Worm (Caenorhabditis elegans) whole organism, L4 larva: ENCODE measurements around the gene K08D10.10.
"Not testable (repeated sequence)": the region's sequence is repeated elsewhere in the genome, so short reads cannot be mapped to it uniquely, and the experiment has no call there.

ENCODE experiments used
- D1046.2 ChIP-seq: fragments of 200-800 bp; sonication (Bioruptor generic); IDR thresholded peaks from 2 replicates; pipeline ENCODE4 v1.3.6; 2022; ENCODE audit warnings: missing genetic modification characterization, missing compliant biosample characterization
- F10B5.3 ChIP-seq: sonication (generic microtip); optimal IDR thresholded peaks from 2 replicates; lab custom pipeline; 2016; ENCODE audit warnings: mild to moderate bottlenecking, missing genetic modification characterization, missing compliant biosample characterization
- F49E8.2 ChIP-seq: sonication (generic microtip); optimal IDR thresholded peaks from 2 replicates; lab custom pipeline; 2016; ENCODE audit warnings: missing compliant biosample characterization, mild to moderate bottlenecking, missing genetic modification characterization, borderline replicate concordance
- T20F7.1 ChIP-seq: fragments of 200-800 bp; sonication (Bioruptor generic); optimal IDR thresholded peaks from 2 replicates; lab custom pipeline; 2018; ENCODE audit warnings: mild to moderate bottlenecking, missing genetic modification characterization, missing compliant biosample characterization
- Y48G9A.11 ChIP-seq: fragments of 200-800 bp; sonication (Bioruptor generic); IDR thresholded peaks from 2 replicates; pipeline ENCODE4 v1.3.6; 2022; ENCODE audit warnings: missing genetic modification reagents, missing genetic modification characterization, missing compliant biosample characterization
- ZK337.2 ChIP-seq: fragments of 200-800 bp; sonication (Bioruptor generic); IDR thresholded peaks from 2 replicates; pipeline ENCODE4 v1.3.6; 2022; ENCODE audit warnings: missing genetic modification reagents, missing genetic modification characterization, missing compliant biosample characterization
- arid-1 ChIP-seq: fragments of 200-800 bp; sonication (Bioruptor generic); conservative IDR thresholded peaks from 2 replicates; pipeline ENCODE4 v1.3.6; 2022; ENCODE audit warnings: missing genetic modification reagents, missing genetic modification characterization, missing compliant biosample characterization
- ceh-20 ChIP-seq: fragments of 200-800 bp; sonication (Bioruptor generic); IDR thresholded peaks from 2 replicates; pipeline ENCODE4 v1.3.6; 2022; ENCODE audit warnings: missing genetic modification reagents, missing genetic modification characterization, missing compliant biosample characterization
- ceh-32 ChIP-seq: sonication (generic microtip); optimal IDR thresholded peaks from 2 replicates; lab custom pipeline; 2016; ENCODE audit warnings: mild to moderate bottlenecking, missing genetic modification characterization, missing compliant biosample characterization; ENCODE audit not compliant: poor library complexity
- ceh-82 ChIP-seq: sonication (generic microtip); optimal IDR thresholded peaks from 2 replicates; lab custom pipeline; 2017; ENCODE audit warnings: missing biosample characterization, missing genetic modification characterization
- daf-8 ChIP-seq: fragments of 200-800 bp; sonication (Bioruptor generic); IDR thresholded peaks from 2 replicates; pipeline ENCODE4 v1.3.6; 2022; ENCODE audit warnings: missing genetic modification characterization, missing compliant biosample characterization
- dmd-6 ChIP-seq: fragments of 200-800 bp; sonication (Bioruptor generic); IDR thresholded peaks from 2 replicates; pipeline ENCODE4 v1.3.6; 2022; ENCODE audit warnings: missing genetic modification reagents, missing genetic modification characterization, missing compliant biosample characterization
- dmd-8 ChIP-seq: fragments of 200-800 bp; sonication (Bioruptor generic); IDR thresholded peaks from 2 replicates; pipeline ENCODE4 v1.3.6; 2022; ENCODE audit warnings: missing genetic modification characterization, missing compliant biosample characterization
- dpl-1 ChIP-seq: fragments of 150-350 bp; optimal IDR thresholded peaks from 2 replicates; lab custom pipeline; 2014; ENCODE audit warnings: missing biosample characterization, missing genetic modification reagents, missing genetic modification characterization
- egl-43 ChIP-seq: fragments of 200-800 bp; sonication (Bioruptor generic); IDR thresholded peaks from 2 replicates; pipeline ENCODE4 v1.3.6; 2022; ENCODE audit warnings: missing genetic modification reagents, missing genetic modification characterization, missing compliant biosample characterization
- hlh-11 ChIP-seq: fragments of 200-800 bp; sonication (Bioruptor generic); optimal IDR thresholded peaks from 2 replicates; lab custom pipeline; 2018; ENCODE audit warnings: mild to moderate bottlenecking, missing genetic modification characterization, missing compliant biosample characterization
- hlh-30 ChIP-seq: sonication (generic microtip); optimal IDR thresholded peaks from 2 replicates; lab custom pipeline; 2017; ENCODE audit warnings: antibody characterized with exemption, mild to moderate bottlenecking, missing genetic modification characterization, missing compliant biosample characterization; ENCODE audit not compliant: insufficient read depth
- hmg-1.1 ChIP-seq: fragments of 200-800 bp; sonication (Bioruptor generic); IDR thresholded peaks from 2 replicates; pipeline ENCODE4 v1.3.6; 2022; ENCODE audit warnings: missing genetic modification reagents, missing genetic modification characterization, missing compliant biosample characterization
- jun-1 ChIP-seq: fragments of 150-350 bp; optimal IDR thresholded peaks from 2 replicates; lab custom pipeline; 2014; ENCODE audit warnings: missing biosample characterization, missing genetic modification reagents, missing genetic modification characterization
- lin-38 ChIP-seq: fragments of 200-800 bp; sonication (Bioruptor generic); IDR thresholded peaks from 2 replicates; pipeline ENCODE4 v1.3.6; 2022; ENCODE audit warnings: missing genetic modification reagents, missing genetic modification characterization, missing compliant biosample characterization
- lir-3 ChIP-seq: sonication (generic microtip); optimal IDR thresholded peaks from 2 replicates; lab custom pipeline; 2016; ENCODE audit warnings: mild to moderate bottlenecking, missing genetic modification characterization, missing compliant biosample characterization
- lsy-2 ChIP-seq, 2 experiments: fragments of 150-350 bp in 1 of 2; sonication (generic microtip) in 1 of 2; optimal IDR thresholded peaks; 2 replicates each; lab custom pipeline; 2014 to 2017; ENCODE audit warnings: missing biosample characterization in 2 of 2, missing genetic modification characterization in 2 of 2
- madf-5 ChIP-seq, 2 experiments: fragments of 200-800 bp; sonication (Bioruptor generic); IDR thresholded peaks; 2 replicates each; pipeline ENCODE4 v1.3.6; 2022; ENCODE audit warnings: missing compliant biosample characterization in 2 of 2, missing genetic modification characterization in 2 of 2
- madf-9 ChIP-seq: fragments of 200-800 bp; sonication (Bioruptor generic); conservative IDR thresholded peaks from 2 replicates; pipeline ENCODE4 v1.3.6; 2022; ENCODE audit warnings: missing genetic modification reagents, missing genetic modification characterization, missing compliant biosample characterization
- mes-2 ChIP-seq: sonication (generic microtip); optimal IDR thresholded peaks from 2 replicates; lab custom pipeline; 2016; ENCODE audit warnings: missing genotype, mild to moderate bottlenecking, missing genetic modification characterization, missing compliant biosample characterization; ENCODE audit not compliant: poor library complexity, severe bottlenecking
- mxl-2 ChIP-seq: fragments of 200-800 bp; sonication (Bioruptor generic); conservative IDR thresholded peaks from 2 replicates; pipeline ENCODE4 v1.3.6; 2022; ENCODE audit warnings: missing genetic modification reagents, missing genetic modification characterization, missing compliant biosample characterization
- nhr-102 ChIP-seq: sonication (generic microtip); optimal IDR thresholded peaks from 2 replicates; lab custom pipeline; 2016; ENCODE audit warnings: mild to moderate bottlenecking, missing genetic modification characterization, moderate library complexity, missing compliant biosample characterization
- nhr-41 ChIP-seq: fragments of 200-800 bp; sonication (Bioruptor generic); IDR thresholded peaks from 2 replicates; pipeline ENCODE4 v1.3.6; 2022; ENCODE audit warnings: missing genetic modification reagents, missing genetic modification characterization, missing compliant biosample characterization
- nhr-42 ChIP-seq: fragments of 200-800 bp; sonication (Bioruptor generic); IDR thresholded peaks from 2 replicates; pipeline ENCODE4 v1.3.6; 2022; ENCODE audit warnings: missing genetic modification characterization, missing compliant biosample characterization
- nhr-48 ChIP-seq: sonication (generic microtip); optimal IDR thresholded peaks from 2 replicates; lab custom pipeline; 2016; ENCODE audit warnings: mild to moderate bottlenecking, missing genetic modification characterization, missing compliant biosample characterization
- pha-4 ChIP-seq, 2 experiments: fragments of 150-350 bp in 1 of 2; fragments of 200-800 bp in 1 of 2; sonication (Bioruptor generic) in 1 of 2; IDR thresholded peaks in 1 of 2; optimal IDR thresholded peaks in 1 of 2; 2 replicates each; pipeline versions ENCODE4 v1.3.6 to Lab custom; 2014 to 2022; ENCODE audit warnings: missing genetic modification characterization in 2 of 2, missing genetic modification reagents in 2 of 2, missing biosample characterization in 1 of 2, missing compliant biosample characterization in 1 of 2
- php-3 ChIP-seq: fragments of 200-800 bp; sonication (Bioruptor generic); IDR thresholded peaks from 2 replicates; pipeline ENCODE4 v1.3.6; 2022; ENCODE audit warnings: missing genetic modification reagents, missing genetic modification characterization, missing compliant biosample characterization
- rbr-2 ChIP-seq: sonication (generic microtip); optimal IDR thresholded peaks from 2 replicates; lab custom pipeline; 2016; ENCODE audit warnings: missing genotype, missing genetic modification characterization, missing compliant biosample characterization
- saeg-2 ChIP-seq: fragments of 200-800 bp; sonication (Bioruptor generic); IDR thresholded peaks from 2 replicates; pipeline ENCODE4 v1.3.6; 2022; ENCODE audit warnings: missing genetic modification reagents, missing genetic modification characterization, missing compliant biosample characterization
- set-16 ChIP-seq: fragments of 200-800 bp; sonication (Bioruptor generic); IDR thresholded peaks from 2 replicates; pipeline ENCODE4 v1.3.6; 2022; ENCODE audit warnings: missing genetic modification reagents, missing genetic modification characterization, missing compliant biosample characterization
- tag-97 ChIP-seq: fragments of 200-800 bp; sonication (Bioruptor generic); IDR thresholded peaks from 2 replicates; pipeline ENCODE4 v1.3.6; 2022; ENCODE audit warnings: missing genetic modification characterization, missing compliant biosample characterization
- vab-7 ChIP-seq: fragments of 200-800 bp; sonication (Bioruptor generic); IDR thresholded peaks from 2 replicates; pipeline ENCODE4 v1.3.6; 2022; ENCODE audit warnings: missing genetic modification reagents, missing genetic modification characterization, missing compliant biosample characterization
- zfp-3 ChIP-seq: fragments of 200-800 bp; sonication (Bioruptor generic); conservative IDR thresholded peaks from 2 replicates; pipeline ENCODE4 v1.3.6; 2022; ENCODE audit warnings: missing genetic modification reagents, missing genetic modification characterization, missing compliant biosample characterization
- zip-11 ChIP-seq: fragments of 200-800 bp; sonication (Bioruptor generic); IDR thresholded peaks from 2 replicates; pipeline ENCODE4 v1.3.6; 2022; ENCODE audit warnings: missing genetic modification characterization, missing compliant biosample characterization

K08D10.10 gene

DNA sequence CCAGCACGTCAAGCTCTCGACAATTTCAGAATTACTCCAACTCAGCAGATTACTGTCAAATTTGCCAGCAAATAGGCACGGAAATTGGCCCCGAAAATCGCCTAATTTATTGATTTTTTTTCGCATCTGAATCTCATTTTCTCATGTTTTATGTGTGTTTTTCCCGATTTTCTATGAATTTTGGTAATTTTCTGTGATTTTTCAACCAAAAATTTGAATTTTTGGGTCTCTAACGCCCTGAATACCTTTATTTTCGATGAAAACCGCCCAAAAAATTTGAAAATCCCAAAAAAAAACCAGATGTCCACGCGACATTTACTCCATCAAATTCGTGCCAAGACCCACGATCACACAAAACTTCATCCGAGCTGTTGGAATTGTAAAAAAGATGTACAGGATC is 24.1 kb downstream of the K08D10.10 start, which contains the start of gene dnj-15:
Gene dnj-15, plus strand, starts transcription at position 301 of the 400 bp plus-strand sequence.
- TF ChIP-seq lsy-2 (tag; optimal IDR thresholded peaks at IDR 0.05; lab: Kevin White, UChicago) = no peak
- TF ChIP-seq lir-3 = no peak
- TF ChIP-seq nhr-48 (tag; lab: Kevin White, UChicago) = no peak
- TF ChIP-seq nhr-102 (tag; lab: Kevin White, UChicago) = no peak
- TF ChIP-seq hlh-30 (tag; lab: Kevin White, UChicago) = no peak
- no peak for TF ChIP-seq dpl-1 (GFP tag; lab: Kevin White, UChicago)
- TF ChIP-seq jun-1 (tag; lab: Kevin White, UChicago) = no peak
- no peak for TF ChIP-seq F10B5.3
- no peak for TF ChIP-seq mxl-2 (GFP tag; lab: Robert Waterston, UW)
- TF ChIP-seq madf-9 (GFP tag; lab: Robert Waterston, UW) = no peak
- no peak for TF ChIP-seq arid-1
- no peak for TF ChIP-seq D1046.2
- no peak for TF ChIP-seq ceh-82 (tag; lab: Kevin White, UChicago)
- no peak for TF ChIP-seq saeg-2

- no peak for TF ChIP-seq zip-11 (GFP tag; lab: Robert Waterston, UW)
- peak; percentile 19 for TF ChIP-seq T20F7.1
- peak; percentile 97 for TF ChIP-seq Y48G9A.11
- TF ChIP-seq lin-38 (GFP tag; lab: Robert Waterston, UW) = peak; percentile 25; the same call in 1 of the 2 replicates
- peak; percentile 71 for TF ChIP-seq F49E8.2 (tag; lab: Kevin White, UChicago)
Measured at ce11 chrIV:4176659-4177058, 24.6 kb downstream of the K08D10.10 start.

ce11 chrIV:4177560-4177959 is 25.5 kb downstream of the K08D10.10 start:
- TF ChIP-seq Y48G9A.11 = peak; percentile 89
- TF ChIP-seq tag-97 = no peak

- TF ChIP-seq nhr-41 (GFP tag; lab: Robert Waterston, UW) (no peak), Y48G9A.11 (0 out of 2 replicates have a peak, but pooled peaks have one; percentile 19), ceh-32 (no peak)
Measured at ce11 chrIV:4178424-4178823, 26.4 kb downstream of the K08D10.10 start, which contains the start of gene tsen-34. Gene tsen-34 (plus strand): TSS chrIV:4178457.

DNA sequence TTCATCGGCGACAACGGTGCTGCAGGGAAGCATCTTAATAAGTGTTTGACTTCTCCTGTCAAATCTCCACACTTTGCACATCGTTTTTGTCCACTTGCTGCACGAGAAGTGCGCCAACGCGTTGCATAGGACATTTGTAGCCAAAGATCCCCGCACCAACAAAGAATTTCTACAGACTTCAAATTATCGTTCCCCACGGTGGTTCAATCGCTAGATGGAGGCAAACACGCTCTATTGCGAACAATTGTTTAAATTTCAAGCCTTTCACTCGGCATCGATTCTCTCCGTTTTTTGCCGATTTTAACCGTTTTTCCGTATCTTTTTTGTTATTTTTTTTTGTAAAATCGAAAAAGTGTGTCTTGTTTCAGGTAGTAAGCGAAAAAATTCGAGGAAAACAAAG is 28.0 kb downstream of the K08D10.10 start:
- peak; percentile 87 for TF ChIP-seq lin-38 (GFP tag; lab: Robert Waterston, UW)
- TF ChIP-seq hmg-1.1 = 0 out of 2 replicates have a peak, but pooled peaks have one; percentile 25

- peak; percentile 82 for TF ChIP-seq ZK337.2
- TF ChIP-seq zfp-3 (GFP tag; lab: Robert Waterston, UW) = peak; percentile 93
- TF ChIP-seq vab-7 (GFP tag; lab: Robert Waterston, UW) = peak; percentile 81
- peak; percentile 98 for TF ChIP-seq ceh-20 (GFP tag; lab: Robert Waterston, UW)
- peak; percentile 95 for TF ChIP-seq dmd-6
- TF ChIP-seq rbr-2 (tag; lab: Kevin White, UChicago) = peak; percentile 32
- TF ChIP-seq dmd-8 (GFP tag; lab: Robert Waterston, UW) = 0 out of 2 replicates have a peak, but pooled peaks have one; percentile 12
- TF ChIP-seq hlh-11 = peak; percentile 3
- TF ChIP-seq nhr-42 = peak; percentile 97
- peak; percentile 51; the same call in 1 of the 2 replicates for TF ChIP-seq set-16 (GFP tag; lab: Robert Waterston, UW)
- peak; percentile 53 for TF ChIP-seq mes-2 (tag; lab: Kevin White, UChicago)
- TF ChIP-seq arid-1 = peak; percentile 84
- TF ChIP-seq pha-4 (GFP tag; IDR thresholded peaks at IDR 0.05; lab: Robert Waterston, UW) = peak; percentile 85
- not testable (repeated sequence) for TF ChIP-seq pha-4 (tag; optimal IDR thresholded peaks at IDR 0.05; lab: Kevin White, UChicago)
- peak; percentile 95 for TF ChIP-seq egl-43 (GFP tag; lab: Robert Waterston, UW)
- TF ChIP-seq nhr-41 (GFP tag; lab: Robert Waterston, UW) = 0 out of 2 replicates have a peak, but pooled peaks have one; percentile 30
- TF ChIP-seq D1046.2 = peak; percentile 96
- peak in 1 of 2 experiments; percentile 88; a peak in 2 of 4 replicates for TF ChIP-seq madf-5 (GFP tag; IDR thresholded peaks at IDR 0.05; lab: Robert Waterston, UW)
- TF ChIP-seq daf-8 (GFP tag; lab: Robert Waterston, UW) = peak; percentile 82; the same call in 1 of the 2 replicates
- TF ChIP-seq php-3 (GFP tag; lab: Robert Waterston, UW) = peak; percentile 92
- TF ChIP-seq Y48G9A.11 = peak; percentile 70
- TF ChIP-seq hmg-1.1 = peak; percentile 98
- TF ChIP-seq saeg-2 = peak; percentile 88
- peak; percentile 33 for TF ChIP-seq dpl-1 (GFP tag; lab: Kevin White, UChicago)
Measured at ce11 chrIV:4184767-4185166, 32.7 kb downstream of the K08D10.10 start.
